Worm (Caenorhabditis elegans): ENCODE data around the gene F54H5.3.
A peak's percentile ranks its signal among the peaks of the same experiment; 100 is the strongest.

Gene F54H5.3

ce11 chrII:6582758-6583157 lies 39.2 kb upstream of the F54H5.3 start, which contains the start of gene C56C10.4:
C56C10.4 (plus strand) TSS chrII:6583058.
- TF ChIP-seq hif-1 (tag; optimal IDR thresholded peaks at IDR 0.05) = no peak
- TF ChIP-seq lin-38 (GFP tag; IDR thresholded peaks at IDR 0.05) = no peak
- TF ChIP-seq ceh-44 (GFP tag; IDR thresholded peaks at IDR 0.05) = no peak
- no peak for TF ChIP-seq ztf-11 (tag; optimal IDR thresholded peaks at IDR 0.05)
- TF ChIP-seq ctbp-1 (GFP tag; IDR thresholded peaks at IDR 0.05) = no peak
- no peak for TF ChIP-seq nhr-102 (tag; optimal IDR thresholded peaks at IDR 0.05)
- TF ChIP-seq hlh-11 (tag; optimal IDR thresholded peaks at IDR 0.05) = no peak
- TF ChIP-seq nhr-25 (tag; optimal IDR thresholded peaks at IDR 0.05; ENCODE audit: borderline replicate concordance, insufficient read depth) = no peak

- TF ChIP-seq nhr-111 (GFP tag; optimal IDR thresholded peaks at IDR 0.05) = peak; percentile 46
- no peak for TF ChIP-seq aha-1 (tag)
- TF ChIP-seq ZK546.5 (tag; optimal IDR thresholded peaks at IDR 0.05) = no peak
- no peak for TF ChIP-seq D1046.2 (GFP tag; IDR thresholded peaks at IDR 0.05)
- TF ChIP-seq hlh-30 (tag; optimal IDR thresholded peaks at IDR 0.05; ENCODE audit: insufficient read depth) = no peak
- no peak for TF ChIP-seq lin-15B (tag; optimal IDR thresholded peaks at IDR 0.05)
- TF ChIP-seq zip-11 (GFP tag; IDR thresholded peaks at IDR 0.05) = no peak; the same call in 1 of the 2 replicates
- TF ChIP-seq F37D6.2 (tag; optimal IDR thresholded peaks at IDR 0.05) = no peak
- no peak for TF ChIP-seq set-16 (GFP tag; IDR thresholded peaks at IDR 0.05)
- no peak for TF ChIP-seq mxl-3 (GFP tag; optimal IDR thresholded peaks at IDR 0.05)
- peak in 1 of 2 experiments; percentile 64 for TF ChIP-seq lsy-2 (tag; optimal IDR thresholded peaks at IDR 0.05)
- no peak for TF ChIP-seq dmd-8 (GFP tag; IDR thresholded peaks at IDR 0.05)
- no peak; the same call in 1 of the 2 replicates for TF ChIP-seq nhr-41 (GFP tag; IDR thresholded peaks at IDR 0.05)
- no peak for TF ChIP-seq zfp-2 (tag; optimal IDR thresholded peaks at IDR 0.05)
- TF ChIP-seq daf-16 (GFP tag; optimal IDR thresholded peaks at IDR 0.05) = no peak
- peak; percentile 14 for TF ChIP-seq daf-16 (tag; optimal IDR thresholded peaks at IDR 0.05)
- no peak for TF ChIP-seq lir-3 (tag; optimal IDR thresholded peaks at IDR 0.05)
- TF ChIP-seq F49E8.2 (tag; optimal IDR thresholded peaks at IDR 0.05; ENCODE audit: borderline replicate concordance) = peak; percentile 64
- TF ChIP-seq aly-2 (tag; optimal IDR thresholded peaks at IDR 0.05) = no peak
- no peak for TF ChIP-seq php-3 (GFP tag; IDR thresholded peaks at IDR 0.05)
- no peak for TF ChIP-seq lim-7 (GFP tag; IDR thresholded peaks at IDR 0.05)
- TF ChIP-seq spr-1 (tag; optimal IDR thresholded peaks at IDR 0.05) = peak; percentile 10
- TF ChIP-seq mxl-2 (GFP tag; conservative IDR thresholded peaks at IDR 0.05) = no peak
- 0 out of 4 replicates have a peak, but pooled peaks of 1 of the 2 experiments have one; percentile 39 for TF ChIP-seq madf-5 (GFP tag; IDR thresholded peaks at IDR 0.05)
- TF ChIP-seq Y105C5A.15 (GFP tag; IDR thresholded peaks at IDR 0.05) = no peak
- TF ChIP-seq lin-13 (GFP tag; optimal IDR thresholded peaks at IDR 0.05) = no peak
- TF ChIP-seq dmd-9 (GFP tag; IDR thresholded peaks at IDR 0.05) = no peak
- TF ChIP-seq ctbp-1 (GFP tag; IDR thresholded peaks at IDR 0.05) = peak; percentile 39; the same call in 1 of the 2 replicates
- TF ChIP-seq arid-1 (GFP tag; conservative IDR thresholded peaks at IDR 0.05) = peak; percentile 72
- no peak for TF ChIP-seq R02D3.7 (tag; optimal IDR thresholded peaks at IDR 0.05)
- TF ChIP-seq spr-3 (GFP tag; optimal IDR thresholded peaks at IDR 0.05) = no peak
- no peak for TF ChIP-seq hmg-1.1 (GFP tag; IDR thresholded peaks at IDR 0.05)
- no peak for TF ChIP-seq ZK337.2 (GFP tag; IDR thresholded peaks at IDR 0.05)
- TF ChIP-seq lin-38 (GFP tag; IDR thresholded peaks at IDR 0.05) = peak; percentile 74
- no peak for TF ChIP-seq attf-4 (tag; optimal IDR thresholded peaks at IDR 0.05)
- no peak for TF ChIP-seq nhr-28 (tag; optimal IDR thresholded peaks at IDR 0.05)
- no peak for TF ChIP-seq rbr-2 (tag; optimal IDR thresholded peaks at IDR 0.05)
- no peak for TF ChIP-seq ztf-7 (tag; optimal IDR thresholded peaks at IDR 0.05)
- no peak for TF ChIP-seq unc-130 (GFP tag; optimal IDR thresholded peaks at IDR 0.05)
- TF ChIP-seq ceh-82 (tag; optimal IDR thresholded peaks at IDR 0.05) = no peak
- peak; percentile 73 for TF ChIP-seq T20F7.1 (GFP tag; optimal IDR thresholded peaks at IDR 0.05)
- TF ChIP-seq dpl-1 (GFP tag; optimal IDR thresholded peaks at IDR 0.05) = no peak
- no peak for TF ChIP-seq duxl-1 (tag; optimal IDR thresholded peaks at IDR 0.05; ENCODE audit: poor library complexity)
Measured at ce11 chrII:6587264-6587870, 34.6 kb upstream of the F54H5.3 start, which contains the start of gene C56C10.7. C56C10.7 (minus strand) TSS chrII:6587575.

All from whole organism, L4 larva.